Fruit fly (Drosophila melanogaster) whole organism, pupa: ENCODE results near the gene CG32240.

Source experiments
- CG10348 ChIP-seq: fragments of 200-800 bp; sonication (Bioruptor generic); IDR thresholded peaks from 2 replicates; pipeline ENCODE4 v1.3.6; 2022; ENCODE audit warnings: missing biosample characterization, missing genetic modification characterization
- CG13204 ChIP-seq: fragments of 200-800 bp; sonication (Bioruptor generic); optimal IDR thresholded peaks from 2 replicates; lab custom pipeline; 2018; ENCODE audit warnings: missing biosample characterization, mild to moderate bottlenecking, missing genetic modification characterization, moderate library complexity
- CG14655 ChIP-seq: fragments of 200-800 bp; sonication (Bioruptor generic); optimal IDR thresholded peaks from 3 replicates; lab custom pipeline; 2017; ENCODE audit warnings: mild to moderate bottlenecking, missing biosample characterization, missing genetic modification reagents, missing genetic modification characterization
- CG15710 ChIP-seq: fragments of 200-800 bp; sonication (Bioruptor generic); optimal IDR thresholded peaks from 2 replicates; lab custom pipeline; 2018; ENCODE audit warnings: missing biosample characterization, mild to moderate bottlenecking, missing genetic modification characterization, moderate library complexity
- CG32121 ChIP-seq: fragments of 200-800 bp; sonication (Bioruptor generic); IDR thresholded peaks from 2 replicates; pipeline ENCODE4 v1.3.6; 2022; ENCODE audit warnings: missing biosample characterization, missing genetic modification characterization
- CG34367 ChIP-seq: fragments of 200-800 bp; sonication (Bioruptor generic); optimal IDR thresholded peaks from 2 replicates; lab custom pipeline; 2018; ENCODE audit warnings: missing biosample characterization, mild to moderate bottlenecking, missing genetic modification characterization
- CG4496 ChIP-seq: fragments of 200-800 bp; sonication (Bioruptor generic); IDR thresholded peaks from 3 replicates; pipeline ENCODE4 v1.3.6; 2022; ENCODE audit warnings: missing biosample characterization, missing genetic modification characterization
- CG8301 ChIP-seq: fragments of 200-800 bp; sonication (Bioruptor generic); optimal IDR thresholded peaks from 2 replicates; lab custom pipeline; 2018; ENCODE audit warnings: missing biosample characterization, mild to moderate bottlenecking, missing genetic modification characterization
- D1 ChIP-seq: fragments of 200-800 bp; sonication (Bioruptor generic); optimal IDR thresholded peaks from 2 replicates; lab custom pipeline; 2018; ENCODE audit warnings: missing biosample characterization, mild to moderate bottlenecking, missing genetic modification characterization, moderate library complexity
- EcR ChIP-seq: fragments of 200-800 bp; sonication (Bioruptor generic); optimal IDR thresholded peaks from 3 replicates; lab custom pipeline; 2019; ENCODE audit warnings: missing biosample characterization, missing genetic modification characterization, mild to moderate bottlenecking, moderate library complexity, missing genetic modification reagents
- Ets98B ChIP-seq: fragments of 200-800 bp; sonication (Bioruptor generic); IDR thresholded peaks from 2 replicates; pipeline ENCODE4 v1.3.6; 2022; ENCODE audit warnings: missing biosample characterization, missing genetic modification characterization
- Pif1A ChIP-seq: fragments of 200-800 bp; sonication (Bioruptor generic); optimal IDR thresholded peaks from 3 replicates; lab custom pipeline; 2016; ENCODE audit warnings: missing biosample characterization, missing genetic modification characterization
- Snoo ChIP-seq: fragments of 200-800 bp; sonication (Bioruptor generic); optimal IDR thresholded peaks from 3 replicates; lab custom pipeline; 2017; ENCODE audit warnings: missing biosample characterization, mild to moderate bottlenecking, missing genetic modification characterization, inconsistent platforms
- fd96Ca ChIP-seq: fragments of 200-800 bp; sonication (Bioruptor generic); IDR thresholded peaks from 3 replicates; pipeline ENCODE4 v1.3.6; 2022; ENCODE audit warnings: missing biosample characterization, missing genetic modification characterization

DNA sequence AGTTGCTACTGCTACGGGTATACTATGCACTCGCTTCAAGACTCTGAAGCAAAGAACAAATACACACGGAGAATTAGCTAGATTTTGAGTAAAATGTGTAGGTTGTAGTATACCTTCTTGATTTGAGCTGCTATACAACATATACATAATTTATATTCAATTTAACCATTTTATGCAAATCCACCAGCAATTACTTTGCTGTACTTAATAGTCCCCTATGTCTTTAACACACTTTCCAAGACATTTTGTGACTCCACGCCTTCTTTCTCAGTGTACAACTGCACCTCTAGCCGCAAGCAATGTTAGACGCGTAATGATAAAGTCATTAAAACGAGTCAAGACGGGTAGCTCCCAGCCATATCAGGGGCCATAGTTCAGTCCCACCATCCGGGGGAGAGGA lies 44.8 kb downstream of the CG32240 start:
- TF ChIP-seq CG14655 (GFP tag; lab: Kevin White, UChicago) (peak; percentile 79), CG15710 (tag; lab: Kevin White, UChicago) (no peak), Pif1A (GFP tag; lab: Kevin White, UChicago) (peak; percentile 27), D1 (tag; lab: Kevin White, UChicago) (no peak), CG13204 (GFP tag; lab: Kevin White, UChicago) (no peak), fd96Ca (GFP tag; lab: Robert Waterston, UW) (peak; percentile 55; the same call in 2 of the 3 replicates), CG8301 (tag; lab: Kevin White, UChicago) (peak; percentile 69), Ets98B (GFP tag; lab: Robert Waterston, UW) (peak; percentile 70), CG32121 (GFP tag; lab: Robert Waterston, UW) (peak; percentile 75), CG4496 (GFP tag; lab: Robert Waterston, UW) (peak; percentile 66; the same call in 2 of the 3 replicates), Snoo (tag; lab: Kevin White, UChicago) (no peak), CG34367 (tag; lab: Kevin White, UChicago) (no peak), EcR (GFP tag; lab: Kevin White, UChicago) (no peak), CG10348 (GFP tag; lab: Robert Waterston, UW) (no peak)
